Worm (Caenorhabditis elegans) whole organism, late embryonic: ENCODE data around the gene Y69E1A.5.

Experiments
- ceh-6 ChIP-seq: fragments of 200-800 bp; sonication (Bioruptor generic); optimal IDR thresholded peaks from 2 replicates; lab custom pipeline; 2018; ENCODE audit warnings: mild to moderate bottlenecking, missing genetic modification characterization, missing compliant biosample characterization
- ceh-9 ChIP-seq: sonication (generic microtip); optimal IDR thresholded peaks from 2 replicates; lab custom pipeline; 2016; ENCODE audit warnings: mild to moderate bottlenecking, missing genetic modification characterization, inconsistent platforms, missing compliant biosample characterization
- dmd-4 ChIP-seq: sonication (generic microtip); optimal IDR thresholded peaks from 2 replicates; lab custom pipeline; 2016; ENCODE audit warnings: borderline replicate concordance, missing genetic modification characterization, missing compliant biosample characterization
- nfya-1 ChIP-seq: sonication (generic microtip); optimal IDR thresholded peaks from 2 replicates; lab custom pipeline; 2017; ENCODE audit warnings: missing genetic modification characterization, mild to moderate bottlenecking, missing compliant biosample characterization, antibody characterized with exemption, moderate library complexity
- pqm-1 ChIP-seq: sonication (generic microtip); optimal IDR thresholded peaks from 2 replicates; lab custom pipeline; 2016; ENCODE audit warnings: missing genetic modification characterization, missing compliant biosample characterization
- zip-5 ChIP-seq: sonication (generic microtip); optimal IDR thresholded peaks from 2 replicates; lab custom pipeline; 2016; ENCODE audit warnings: missing genetic modification characterization, missing compliant biosample characterization

DNA sequence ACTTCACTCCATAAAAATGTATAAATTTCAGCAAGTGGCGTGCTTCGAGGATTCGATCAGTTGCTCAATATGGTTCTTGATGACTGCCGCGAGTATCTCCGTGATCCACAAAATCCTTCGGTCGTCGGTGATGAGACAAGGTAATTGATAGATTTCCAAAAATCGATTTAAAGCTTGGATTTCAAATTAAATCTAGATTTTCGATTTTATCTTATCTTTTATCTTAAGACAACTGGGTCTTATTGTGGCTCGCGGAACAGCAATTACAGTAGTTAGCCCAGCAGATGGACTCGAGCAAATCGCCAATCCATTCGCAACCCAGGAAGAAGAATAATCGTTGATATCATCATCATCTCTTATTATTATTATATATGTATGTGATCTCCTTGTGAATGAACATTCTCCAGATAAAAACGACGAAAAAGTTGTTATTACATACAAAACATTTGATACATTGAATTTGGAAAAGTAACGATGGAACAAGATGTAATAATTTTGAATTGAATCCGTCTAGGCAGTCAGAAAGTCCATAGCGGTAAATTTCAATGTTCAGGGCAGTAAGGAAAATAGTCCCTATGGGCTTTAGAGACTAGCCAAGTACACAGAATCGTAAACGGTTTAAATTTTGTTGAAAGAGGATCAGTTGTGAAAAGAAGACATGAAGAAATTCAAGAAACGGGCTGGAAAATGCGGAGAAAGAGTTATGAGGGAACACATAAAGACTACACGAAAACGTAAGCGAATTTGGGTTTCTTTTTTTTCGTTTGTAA, 23.5 kb downstream of the Y69E1A.5 start:
- TF ChIP-seq nfya-1 (tag; lab: Kevin White, UChicago) (no peak), ceh-9 (tag; lab: Kevin White, UChicago) (no peak), ceh-6 (GFP tag; lab: Kevin White, UChicago) (no peak), pqm-1 (tag; lab: Kevin White, UChicago) (no peak), dmd-4 (tag; lab: Kevin White, UChicago) (no peak), zip-5 (tag; lab: Kevin White, UChicago) (no peak)
